Fruit fly (Drosophila melanogaster) whole organism, prepupa: ENCODE measurements around the gene Ir10a.

ENCODE experiments used
- CG10631 ChIP-seq: fragments of 200-800 bp; sonication (Bioruptor generic); optimal IDR thresholded peaks from 2 replicates; lab custom pipeline; 2016; ENCODE audit warnings: missing biosample characterization, missing genetic modification characterization
- CG10669 ChIP-seq: fragments of 200-800 bp; sonication (Bioruptor generic); optimal IDR thresholded peaks from 3 replicates; lab custom pipeline; 2018; ENCODE audit warnings: missing biosample characterization, mild to moderate bottlenecking, missing genetic modification characterization, moderate library complexity
- CG11294 ChIP-seq: fragments of 200-800 bp; sonication (Bioruptor generic); IDR thresholded peaks from 2 replicates; pipeline ENCODE4 v1.3.6; 2022; ENCODE audit warnings: missing biosample characterization, missing genetic modification characterization
- CG11762 ChIP-seq: fragments of 200-800 bp; sonication (Bioruptor generic); optimal IDR thresholded peaks from 3 replicates; lab custom pipeline; 2016; ENCODE audit warnings: missing biosample characterization, missing genetic modification characterization; ENCODE audit not compliant: insufficient read depth
- CG11902 ChIP-seq: fragments of 200-800 bp; sonication (Bioruptor generic); optimal IDR thresholded peaks from 3 replicates; lab custom pipeline; 2016; ENCODE audit warnings: missing biosample characterization, missing genetic modification characterization
- CG1621 ChIP-seq: fragments of 200-800 bp; sonication (Bioruptor generic); optimal IDR thresholded peaks from 3 replicates; lab custom pipeline; 2018; ENCODE audit warnings: missing biosample characterization, mild to moderate bottlenecking, missing genetic modification characterization
- CG16779 ChIP-seq: fragments of 200-800 bp; sonication (Bioruptor generic); optimal IDR thresholded peaks from 3 replicates; lab custom pipeline; 2017; ENCODE audit warnings: missing biosample characterization, mild to moderate bottlenecking, missing genetic modification characterization
- CG3032 ChIP-seq: fragments of 200-800 bp; optimal IDR thresholded peaks from 2 replicates; lab custom pipeline; 2019; ENCODE audit warnings: missing biosample characterization, mild to moderate bottlenecking, missing genetic modification characterization, moderate library complexity
- CG4318 ChIP-seq: fragments of 200-800 bp; sonication (Bioruptor generic); optimal IDR thresholded peaks from 3 replicates; lab custom pipeline; 2017; ENCODE audit warnings: missing biosample characterization, mild to moderate bottlenecking, missing genetic modification characterization
- CG6163 ChIP-seq: fragments of 200-800 bp; sonication (Bioruptor generic); IDR thresholded peaks from 3 replicates; pipeline ENCODE4 v1.3.6; 2022; ENCODE audit warnings: missing biosample characterization, missing genetic modification characterization
- CG6792 ChIP-seq: fragments of 200-800 bp; sonication (Bioruptor generic); optimal IDR thresholded peaks from 3 replicates; lab custom pipeline; 2016; ENCODE audit warnings: missing biosample characterization, missing genetic modification characterization
- CG6808 ChIP-seq: fragments of 200-800 bp; sonication (Bioruptor generic); optimal IDR thresholded peaks from 3 replicates; lab custom pipeline; 2017; ENCODE audit warnings: missing biosample characterization, missing genetic modification characterization, mild to moderate bottlenecking, moderate library complexity, missing genetic modification reagents
- CG6854 ChIP-seq: fragments of 200-800 bp; sonication (Bioruptor generic); optimal IDR thresholded peaks from 2 replicates; lab custom pipeline; 2017; ENCODE audit warnings: missing biosample characterization, mild to moderate bottlenecking, missing genetic modification characterization
- CG7368 ChIP-seq: fragments of 200-800 bp; sonication (Bioruptor generic); optimal IDR thresholded peaks from 3 replicates; lab custom pipeline; 2016; ENCODE audit warnings: missing biosample characterization, missing genetic modification characterization
- CG8119 ChIP-seq: fragments of 200-800 bp; sonication (Bioruptor generic); IDR thresholded peaks from 3 replicates; pipeline ENCODE4 v1.3.6; 2022; ENCODE audit warnings: missing biosample characterization, missing genetic modification characterization
- CG8319 ChIP-seq: fragments of 200-800 bp; sonication (Bioruptor generic); optimal IDR thresholded peaks from 3 replicates; lab custom pipeline; 2016; ENCODE audit warnings: missing biosample characterization, missing genetic modification characterization
- CG8632 ChIP-seq: fragments of 200-800 bp; sonication (Bioruptor generic); optimal IDR thresholded peaks from 3 replicates; lab custom pipeline; 2016; ENCODE audit warnings: missing biosample characterization, missing genetic modification characterization
- CG9139 ChIP-seq: fragments of 200-800 bp; sonication (Bioruptor generic); optimal IDR thresholded peaks from 3 replicates; lab custom pipeline; 2017; ENCODE audit warnings: missing biosample characterization, mild to moderate bottlenecking, missing genetic modification characterization
- Eip75B ChIP-seq: fragments of 200-800 bp; sonication (Bioruptor generic); optimal IDR thresholded peaks from 3 replicates; lab custom pipeline; 2016; ENCODE audit warnings: missing biosample characterization, missing genetic modification characterization
- Eip78C ChIP-seq: fragments of 200-800 bp; sonication (Bioruptor generic); peaks from one replicate; lab custom pipeline; 2016; ENCODE audit warnings: missing biosample characterization, missing genetic modification characterization
- Eip93F ChIP-seq: fragments of 200-800 bp; sonication (Bioruptor generic); optimal IDR thresholded peaks from 2 replicates; lab custom pipeline; 2016; ENCODE audit warnings: missing biosample characterization, mild to moderate bottlenecking, missing genetic modification characterization
- Ets21C ChIP-seq: fragments of 200-800 bp; sonication (Bioruptor generic); optimal IDR thresholded peaks from 3 replicates; lab custom pipeline; 2016; ENCODE audit warnings: missing biosample characterization, missing genetic modification characterization
- Ets96B ChIP-seq: fragments of 200-800 bp; optimal IDR thresholded peaks from 2 replicates; lab custom pipeline; 2019; ENCODE audit warnings: missing biosample characterization, mild to moderate bottlenecking, missing genetic modification characterization, moderate library complexity
- Gug ChIP-seq: fragments of 200-800 bp; sonication (Bioruptor generic); IDR thresholded peaks from 2 replicates; pipeline ENCODE4 v1.3.6; 2022; ENCODE audit warnings: missing biosample characterization, missing genetic modification characterization
- Hr38 ChIP-seq: sonication (Bioruptor generic); optimal IDR thresholded peaks from 2 replicates; lab custom pipeline; 2016; ENCODE audit warnings: missing biosample characterization, missing genetic modification characterization
- Lpt ChIP-seq: fragments of 200-800 bp; sonication (Bioruptor generic); optimal IDR thresholded peaks from 3 replicates; lab custom pipeline; 2016; ENCODE audit warnings: missing biosample characterization, missing genetic modification characterization
- Met ChIP-seq: fragments of 200-800 bp; sonication (Bioruptor generic); optimal IDR thresholded peaks from 3 replicates; lab custom pipeline; 2016; ENCODE audit warnings: missing biosample characterization, missing genetic modification characterization
- OdsH ChIP-seq: fragments of 200-800 bp; sonication (Bioruptor generic); optimal IDR thresholded peaks from 3 replicates; lab custom pipeline; 2016; ENCODE audit warnings: missing biosample characterization, missing genetic modification characterization
- Smox ChIP-seq: fragments of 200-800 bp; sonication (Bioruptor generic); optimal IDR thresholded peaks from 3 replicates; lab custom pipeline; 2016; ENCODE audit warnings: missing biosample characterization, missing genetic modification characterization
- Sox102F ChIP-seq: fragments of 200-800 bp; sonication (Bioruptor generic); optimal IDR thresholded peaks from 2 replicates; lab custom pipeline; 2016; ENCODE audit warnings: missing biosample characterization, mild to moderate bottlenecking, missing genetic modification characterization
- Sox14 ChIP-seq: fragments of 200-800 bp; sonication (Bioruptor generic); optimal IDR thresholded peaks from 3 replicates; lab custom pipeline; 2016; ENCODE audit warnings: missing biosample characterization, missing genetic modification characterization
- Sox15 ChIP-seq: fragments of 200-800 bp; sonication (Bioruptor generic); optimal IDR thresholded peaks from 3 replicates; lab custom pipeline; 2016; ENCODE audit warnings: missing biosample characterization, missing genetic modification characterization
- achi ChIP-seq: fragments of 200-800 bp; sonication (Bioruptor generic); optimal IDR thresholded peaks from 3 replicates; lab custom pipeline; 2016; ENCODE audit warnings: missing biosample characterization, missing genetic modification characterization
- acj6 ChIP-seq: fragments of 200-800 bp; sonication (Bioruptor generic); optimal IDR thresholded peaks from 3 replicates; lab custom pipeline; 2016; ENCODE audit warnings: missing biosample characterization, missing genetic modification characterization
- cyc ChIP-seq: fragments of 200-800 bp; sonication (Bioruptor generic); optimal IDR thresholded peaks from 3 replicates; lab custom pipeline; 2016; ENCODE audit warnings: missing biosample characterization, missing genetic modification characterization
- dsx ChIP-seq: fragments of 200-800 bp; optimal IDR thresholded peaks from 3 replicates; lab custom pipeline; 2019; ENCODE audit warnings: missing biosample characterization, mild to moderate bottlenecking, missing genetic modification characterization, moderate library complexity; ENCODE audit not compliant: poor library complexity, severe bottlenecking
- eg ChIP-seq: fragments of 200-800 bp; sonication (Bioruptor generic); IDR thresholded peaks from 3 replicates; pipeline ENCODE4 v1.3.6; 2022; ENCODE audit warnings: missing biosample characterization, missing genetic modification characterization
- esn ChIP-seq: fragments of 200-800 bp; sonication (Bioruptor generic); optimal IDR thresholded peaks from 2 replicates; lab custom pipeline; 2016; ENCODE audit warnings: missing biosample characterization, mild to moderate bottlenecking, missing genetic modification characterization, moderate library complexity
- fd59A ChIP-seq: fragments of 200-800 bp; sonication (Bioruptor generic); optimal IDR thresholded peaks from 2 replicates; lab custom pipeline; 2017; ENCODE audit warnings: missing biosample characterization, mild to moderate bottlenecking, missing genetic modification characterization, missing genetic modification reagents
- fkh ChIP-seq: fragments of 200-800 bp; sonication (Bioruptor generic); optimal IDR thresholded peaks from 3 replicates; lab custom pipeline; 2017; ENCODE audit warnings: missing biosample characterization, mild to moderate bottlenecking, missing genetic modification characterization, moderate library complexity
- lz ChIP-seq: fragments of 200-800 bp; sonication (Bioruptor generic); optimal IDR thresholded peaks from 3 replicates; lab custom pipeline; 2016; ENCODE audit warnings: missing biosample characterization, missing genetic modification characterization
- net ChIP-seq: fragments of 200-800 bp; sonication (Bioruptor generic); optimal IDR thresholded peaks from 3 replicates; lab custom pipeline; 2016; ENCODE audit warnings: missing biosample characterization, missing genetic modification characterization
- pdm3 ChIP-seq: fragments of 200-800 bp; sonication (Bioruptor generic); optimal IDR thresholded peaks from 3 replicates; lab custom pipeline; 2016; ENCODE audit warnings: missing biosample characterization, missing genetic modification characterization
- spab ChIP-seq: fragments of 200-800 bp; sonication (Bioruptor generic); optimal IDR thresholded peaks from 2 replicates; lab custom pipeline; 2017; ENCODE audit warnings: missing biosample characterization, mild to moderate bottlenecking, missing genetic modification characterization, missing genetic modification reagents
- svp ChIP-seq: fragments of 200-800 bp; sonication (Bioruptor generic); peaks from one replicate; lab custom pipeline; 2016; ENCODE audit warnings: missing biosample characterization, missing genetic modification characterization
- topi ChIP-seq: fragments of 200-800 bp; sonication (Bioruptor generic); optimal IDR thresholded peaks from 3 replicates; lab custom pipeline; 2016; ENCODE audit warnings: missing biosample characterization, missing genetic modification characterization
- vri ChIP-seq: fragments of 200-800 bp; sonication (Bioruptor generic); optimal IDR thresholded peaks from 3 replicates; lab custom pipeline; 2016; ENCODE audit warnings: missing biosample characterization, mild to moderate bottlenecking, missing genetic modification characterization

The Ir10a gene

DNA sequence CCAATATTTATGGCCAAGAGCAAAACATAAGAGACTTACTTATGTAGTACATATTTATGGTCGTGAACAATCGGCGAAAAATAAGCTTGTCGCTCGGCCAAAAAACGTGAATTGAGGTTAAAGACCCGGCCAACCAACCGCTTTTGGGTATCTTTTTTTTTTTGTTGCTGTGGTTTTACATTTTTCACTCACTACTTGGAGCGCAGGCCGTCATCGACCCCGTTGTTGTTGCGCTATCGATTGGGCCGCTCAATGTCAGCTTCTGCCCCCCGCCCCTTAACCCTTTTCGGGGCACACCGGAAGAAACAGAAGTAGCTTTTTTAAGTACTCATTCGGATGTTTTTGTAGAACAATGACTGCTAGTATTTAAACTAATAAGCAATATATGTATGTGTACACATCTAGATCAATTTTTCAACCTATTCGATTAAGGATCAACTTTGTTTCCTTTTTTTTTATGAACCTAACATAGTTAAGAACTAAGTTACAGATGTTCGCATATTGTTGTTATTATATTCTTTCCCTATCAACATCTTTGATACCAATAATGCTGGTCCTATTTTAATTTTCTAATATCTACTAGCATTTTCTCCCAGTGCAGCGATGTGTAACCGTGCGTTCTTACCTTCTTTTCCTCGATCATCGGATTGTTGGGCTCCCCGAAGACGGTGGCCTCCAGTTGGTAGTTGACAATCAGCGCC is 27.2 kb upstream of the Ir10a start (continued):
- peak; percentile 51 for TF ChIP-seq CG11902
- peak; percentile 11 for TF ChIP-seq fd59A
- TF ChIP-seq cyc (GFP tag; lab: Kevin White, UChicago): peak; percentile 61
- TF ChIP-seq fkh (GFP tag; lab: Kevin White, UChicago): no peak
- TF ChIP-seq Eip78C (GFP tag; lab: Kevin White, UChicago): peak; percentile 94
- TF ChIP-seq CG3032 (tag; lab: Kevin White, UChicago): peak; percentile 36
- peak; percentile 64 for TF ChIP-seq CG10631
- TF ChIP-seq CG10669 (GFP tag; lab: Kevin White, UChicago): no peak
- peak; percentile 38; the same call in 1 of the 2 replicates for TF ChIP-seq Gug (GFP tag; lab: Robert Waterston, UW)
- TF ChIP-seq Sox15 (GFP tag; lab: Kevin White, UChicago): peak; percentile 46
- no peak for TF ChIP-seq Eip93F (GFP tag; lab: Kevin White, UChicago)
- no peak for TF ChIP-seq CG6854 (GFP tag; lab: Kevin White, UChicago)
- TF ChIP-seq achi (GFP tag; lab: Kevin White, UChicago): peak; percentile 71
- peak; percentile 81 for TF ChIP-seq esn (GFP tag; lab: Kevin White, UChicago)
- TF ChIP-seq CG8119 (GFP tag; lab: Robert Waterston, UW): peak; percentile 48; the same call in 2 of the 3 replicates
- peak; percentile 67 for TF ChIP-seq CG8632
- TF ChIP-seq CG11294 (GFP tag; lab: Robert Waterston, UW): no peak
- no peak for TF ChIP-seq dsx
- peak; percentile 69 for TF ChIP-seq lz
- TF ChIP-seq CG11762 (GFP tag; lab: Kevin White, UChicago): peak; percentile 45
- no peak for TF ChIP-seq vri (GFP tag; lab: Kevin White, UChicago)
- no peak for TF ChIP-seq CG6808 (GFP tag; lab: Kevin White, UChicago)
- TF ChIP-seq CG6163: 0 out of 3 replicates have a peak, but pooled peaks have one; percentile 30

DNA sequence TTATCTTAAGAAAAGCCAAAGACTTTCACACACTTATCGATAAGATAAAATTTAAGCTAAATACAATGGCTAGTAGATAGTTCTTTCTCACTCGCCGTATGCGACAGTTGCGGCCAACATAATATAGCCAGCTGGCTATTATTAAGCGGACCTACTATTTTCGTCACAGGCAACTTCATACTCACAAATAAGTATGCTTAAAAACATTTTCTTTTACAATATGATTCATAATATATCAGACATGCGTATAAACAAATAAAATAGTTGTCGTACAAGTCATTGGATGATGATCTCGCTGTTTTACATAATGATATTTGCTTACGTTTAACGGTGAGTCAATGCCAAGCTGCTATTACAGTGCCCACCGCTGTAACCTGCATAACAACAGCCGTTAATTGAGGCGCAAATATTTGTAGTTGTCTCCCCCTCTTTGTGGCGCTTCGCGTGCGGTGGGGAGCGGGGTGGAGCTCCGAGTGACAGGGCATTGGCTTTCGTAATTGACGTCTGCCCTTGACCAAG is 15.3 kb upstream of the Ir10a start:
- TF ChIP-seq Gug (GFP tag; lab: Robert Waterston, UW): peak; percentile 58; the same call in 1 of the 2 replicates
- TF ChIP-seq CG11762 (GFP tag; lab: Kevin White, UChicago): peak; percentile 67
- TF ChIP-seq CG1621 (tag; lab: Kevin White, UChicago): peak; percentile 74
- peak; percentile 33 for TF ChIP-seq CG8319
- peak; percentile 97 for TF ChIP-seq fkh (GFP tag; lab: Kevin White, UChicago)
- TF ChIP-seq CG6854 (GFP tag; lab: Kevin White, UChicago): no peak
- TF ChIP-seq svp: peak; percentile 91
- TF ChIP-seq topi (GFP tag; lab: Kevin White, UChicago): peak; percentile 72
- TF ChIP-seq Ets96B (tag; lab: Kevin White, UChicago): peak; percentile 72
- no peak for TF ChIP-seq Hr38 (GFP tag; lab: Kevin White, UChicago)
- peak; percentile 59 for TF ChIP-seq CG11902
- TF ChIP-seq CG7368: peak; percentile 43
- TF ChIP-seq CG8119 (GFP tag; lab: Robert Waterston, UW): peak; percentile 84
- TF ChIP-seq Smox: peak; percentile 70
- TF ChIP-seq Eip75B: peak; percentile 73
- TF ChIP-seq CG8632: peak; percentile 60
- peak; percentile 58 for TF ChIP-seq Ets21C (GFP tag; lab: Kevin White, UChicago)
- TF ChIP-seq net (GFP tag; lab: Kevin White, UChicago): peak; percentile 74
- TF ChIP-seq cyc (GFP tag; lab: Kevin White, UChicago): peak; percentile 62
- TF ChIP-seq Sox102F: peak; percentile 74
- peak; percentile 51 for TF ChIP-seq spab (GFP tag; lab: Kevin White, UChicago)
- TF ChIP-seq Sox14: peak; percentile 77
- TF ChIP-seq acj6 (GFP tag; lab: Kevin White, UChicago): peak; percentile 81
- TF ChIP-seq Sox15 (GFP tag; lab: Kevin White, UChicago): peak; percentile 64
- TF ChIP-seq esn (GFP tag; lab: Kevin White, UChicago): peak; percentile 78
- peak; percentile 59 for TF ChIP-seq CG16779 (tag; lab: Kevin White, UChicago)
- TF ChIP-seq pdm3 (GFP tag; lab: Kevin White, UChicago): peak; percentile 83
- TF ChIP-seq Met (GFP tag; lab: Kevin White, UChicago): peak; percentile 75
- TF ChIP-seq CG6808 (GFP tag; lab: Kevin White, UChicago): peak; percentile 76
- peak; percentile 72 for TF ChIP-seq CG6792 (GFP tag; lab: Kevin White, UChicago)
- peak; percentile 78 for TF ChIP-seq OdsH (GFP tag; lab: Kevin White, UChicago)
- TF ChIP-seq CG4318 (GFP tag; lab: Kevin White, UChicago): peak; percentile 69
- TF ChIP-seq Lpt (GFP tag; lab: Kevin White, UChicago): peak; percentile 27
- TF ChIP-seq CG10631: peak; percentile 72
- peak; percentile 65 for TF ChIP-seq achi (GFP tag; lab: Kevin White, UChicago)
- TF ChIP-seq eg (GFP tag; lab: Robert Waterston, UW): peak; percentile 76
- TF ChIP-seq CG9139: peak; percentile 63
